Worm (Caenorhabditis elegans) whole organism, late embryonic: ENCODE measurements around the gene hrg-5.

Experiments
- T23F11.4 ChIP-seq: fragments of 200-800 bp; sonication (Bioruptor generic); optimal IDR thresholded peaks from 2 replicates; lab custom pipeline; 2018; ENCODE audit warnings: mild to moderate bottlenecking, missing genetic modification characterization, missing compliant biosample characterization
- ahr-1 ChIP-seq: sonication (generic microtip); optimal IDR thresholded peaks from 2 replicates; lab custom pipeline; 2016; ENCODE audit warnings: missing genetic modification characterization, missing compliant biosample characterization
- ceh-14 ChIP-seq: sonication (generic microtip); optimal IDR thresholded peaks from 2 replicates; lab custom pipeline; 2016; ENCODE audit warnings: missing genotype, missing genetic modification characterization, missing compliant biosample characterization
- ceh-22 ChIP-seq: sonication (generic microtip); optimal IDR thresholded peaks from 2 replicates; lab custom pipeline; 2017; ENCODE audit warnings: missing biosample characterization, missing genetic modification characterization
- ceh-34 ChIP-seq: sonication (generic microtip); optimal IDR thresholded peaks from 2 replicates; lab custom pipeline; 2016; ENCODE audit warnings: mild to moderate bottlenecking, missing genetic modification characterization, missing compliant biosample characterization
- ceh-45 ChIP-seq: fragments of 200-800 bp; sonication (Bioruptor generic); IDR thresholded peaks from 2 replicates; pipeline ENCODE4 v1.3.6; 2022; ENCODE audit warnings: missing genetic modification reagents, missing genetic modification characterization, missing compliant biosample characterization
- ceh-48 ChIP-seq: sonication (generic microtip); optimal IDR thresholded peaks from 2 replicates; lab custom pipeline; 2016; ENCODE audit warnings: missing genetic modification characterization, inconsistent platforms, missing compliant biosample characterization
- ceh-9 ChIP-seq: sonication (generic microtip); optimal IDR thresholded peaks from 2 replicates; lab custom pipeline; 2016; ENCODE audit warnings: mild to moderate bottlenecking, missing genetic modification characterization, inconsistent platforms, missing compliant biosample characterization
- dve-1 ChIP-seq: sonication (generic microtip); optimal IDR thresholded peaks from 2 replicates; lab custom pipeline; 2017; ENCODE audit warnings: antibody characterized with exemption, mild to moderate bottlenecking, missing genetic modification characterization, missing compliant biosample characterization
- elt-2 ChIP-seq: sonication (generic microtip); optimal IDR thresholded peaks from 2 replicates; lab custom pipeline; 2016; ENCODE audit warnings: missing genetic modification reagents, missing genetic modification characterization, missing compliant biosample characterization
- ets-4 ChIP-seq: sonication (generic microtip); optimal IDR thresholded peaks from 2 replicates; lab custom pipeline; 2016; ENCODE audit warnings: missing genetic modification characterization, missing compliant biosample characterization
- fax-1 ChIP-seq: sonication (generic microtip); optimal IDR thresholded peaks from 2 replicates; lab custom pipeline; 2016; ENCODE audit warnings: missing genotype, missing genetic modification characterization, missing compliant biosample characterization
- fkh-6 ChIP-seq: sonication (generic microtip); optimal IDR thresholded peaks from 2 replicates; lab custom pipeline; 2016; ENCODE audit warnings: missing genetic modification characterization, missing compliant biosample characterization
- gmeb-2 ChIP-seq: sonication (generic microtip); optimal IDR thresholded peaks from 2 replicates; lab custom pipeline; 2016; ENCODE audit warnings: missing genetic modification characterization, inconsistent platforms, missing compliant biosample characterization
- hlh-30 ChIP-seq: sonication (generic microtip); optimal IDR thresholded peaks from 2 replicates; lab custom pipeline; 2017; ENCODE audit warnings: antibody characterized with exemption, missing genetic modification characterization, missing compliant biosample characterization; ENCODE audit not compliant: insufficient read depth
- madf-2 ChIP-seq: sonication (generic microtip); optimal IDR thresholded peaks from 2 replicates; lab custom pipeline; 2017; ENCODE audit warnings: missing genetic modification characterization, missing compliant biosample characterization
- mec-3 ChIP-seq: sonication (generic microtip); optimal IDR thresholded peaks from 2 replicates; lab custom pipeline; 2016; ENCODE audit warnings: borderline replicate concordance, missing genetic modification characterization, missing compliant biosample characterization
- nfya-1 ChIP-seq: sonication (generic microtip); optimal IDR thresholded peaks from 2 replicates; lab custom pipeline; 2017; ENCODE audit warnings: missing genetic modification characterization, mild to moderate bottlenecking, missing compliant biosample characterization, antibody characterized with exemption, moderate library complexity
- nhr-11 ChIP-seq: fragments of 150-350 bp; optimal IDR thresholded peaks from 2 replicates; lab custom pipeline; 2014; ENCODE audit warnings: missing biosample characterization, missing genetic modification characterization
- nhr-232 ChIP-seq: sonication (generic microtip); optimal IDR thresholded peaks from 2 replicates; lab custom pipeline; 2016; ENCODE audit warnings: missing genetic modification characterization, missing compliant biosample characterization
- pag-3 ChIP-seq: sonication (generic microtip); optimal IDR thresholded peaks from 2 replicates; lab custom pipeline; 2016; ENCODE audit warnings: missing compliant biosample characterization, missing genetic modification characterization, borderline replicate concordance
- ref-2 ChIP-seq: sonication (generic microtip); optimal IDR thresholded peaks from 2 replicates; lab custom pipeline; 2016; ENCODE audit warnings: missing genetic modification characterization, missing compliant biosample characterization
- rnt-1 ChIP-seq: sonication (generic microtip); optimal IDR thresholded peaks from 2 replicates; lab custom pipeline; 2016; ENCODE audit warnings: missing genetic modification characterization, missing compliant biosample characterization
- sdc-2 ChIP-seq: sonication (generic microtip); optimal IDR thresholded peaks from 2 replicates; lab custom pipeline; 2016; ENCODE audit warnings: missing genotype, missing genetic modification characterization, missing compliant biosample characterization
- sox-4 ChIP-seq: sonication (generic microtip); optimal IDR thresholded peaks from 2 replicates; lab custom pipeline; 2017; ENCODE audit warnings: mild to moderate bottlenecking, missing genetic modification characterization, inconsistent platforms, missing compliant biosample characterization
- tbx-2 ChIP-seq: sonication (generic microtip); optimal IDR thresholded peaks from 2 replicates; lab custom pipeline; 2016; ENCODE audit warnings: missing genetic modification characterization, missing compliant biosample characterization
- tbx-7 ChIP-seq: sonication (generic microtip); optimal IDR thresholded peaks from 2 replicates; lab custom pipeline; 2016; ENCODE audit warnings: missing genotype, missing genetic modification characterization, missing compliant biosample characterization
- unc-3 ChIP-seq, 2 experiments: fragments of 200-800 bp in 1 of 2; sonication (Bioruptor generic) in 1 of 2; sonication (generic microtip) in 1 of 2; conservative IDR thresholded peaks in 1 of 2; optimal IDR thresholded peaks in 1 of 2; 2 replicates each; pipeline versions ENCODE4 v1.3.6 to Lab custom; 2016 to 2022; ENCODE audit warnings: missing compliant biosample characterization in 2 of 2, missing genetic modification characterization in 2 of 2, missing genetic modification reagents in 1 of 2
- unc-42 ChIP-seq: sonication (generic microtip); optimal IDR thresholded peaks from 2 replicates; lab custom pipeline; 2016; ENCODE audit warnings: missing genotype, missing genetic modification characterization, missing compliant biosample characterization
- ztf-16 ChIP-seq: sonication (generic microtip); optimal IDR thresholded peaks from 2 replicates; lab custom pipeline; 2017; ENCODE audit warnings: missing genetic modification characterization, missing compliant biosample characterization

Gene hrg-5

ce11 chrIV:11021512-11022268 lies 7.5 kb downstream of the hrg-5 start, which contains the start of gene mogs-1:
TSS of gene mogs-1 (minus strand) at chrIV:11021928.
- no peak for TF ChIP-seq ceh-22 (tag; lab: Kevin White, UChicago)
- TF ChIP-seq unc-3 (GFP tag; conservative IDR thresholded peaks at IDR 0.05; lab: Robert Waterston, UW) = no peak
- no peak for TF ChIP-seq unc-3 (tag; optimal IDR thresholded peaks at IDR 0.05; lab: Kevin White, UChicago)
- no peak for TF ChIP-seq gmeb-2 (tag; lab: Kevin White, UChicago)
- no peak for TF ChIP-seq dve-1 (tag; lab: Kevin White, UChicago)
- no peak for TF ChIP-seq ceh-9 (tag; lab: Kevin White, UChicago)
- no peak for TF ChIP-seq elt-2 (tag; lab: Kevin White, UChicago)
- TF ChIP-seq sox-4 = no peak
- no peak for TF ChIP-seq ets-4
- no peak for TF ChIP-seq ceh-34
- no peak for TF ChIP-seq nhr-232 (tag; lab: Kevin White, UChicago)

- TF ChIP-seq madf-2 = no peak
- peak; percentile 14 for TF ChIP-seq ceh-14 (tag; lab: Kevin White, UChicago)
- no peak for TF ChIP-seq fax-1 (tag; lab: Kevin White, UChicago)
- TF ChIP-seq tbx-2 (tag; lab: Kevin White, UChicago) = peak; percentile 37
- peak; percentile 82 for TF ChIP-seq unc-42 (tag; lab: Kevin White, UChicago)
- TF ChIP-seq elt-2 (tag; lab: Kevin White, UChicago) = peak; percentile 73
- TF ChIP-seq tbx-7 (tag; lab: Kevin White, UChicago) = peak; percentile 25
- TF ChIP-seq, all 69 proteins: peak for 5
Observed at ce11 chrIV:11019962-11020550, 9.2 kb downstream of the hrg-5 start, which contains the start of gene F13H10.8. TSS of gene F13H10.8 (plus strand) at chrIV:11020517.

ce11 chrIV:11015881-11016280 lies 13.3 kb downstream of the hrg-5 start, which contains the start of gene F13H10.3:
TSS of gene F13H10.3 (minus strand) at chrIV:11015953.
- TF ChIP-seq elt-2 (tag; lab: Kevin White, UChicago) (peak; percentile 25), ceh-34 (no peak)

ce11 chrIV:11011920-11012319 lies 17.3 kb downstream of the hrg-5 start, which contains the start of gene ndx-9:
TSS of gene ndx-9 (minus strand) at chrIV:11012020.
- TF ChIP-seq ceh-48 (tag; lab: Kevin White, UChicago) (no peak), hlh-30 (tag; lab: Kevin White, UChicago) (no peak), tbx-2 (tag; lab: Kevin White, UChicago) (no peak), nfya-1 (no peak), unc-42 (tag; lab: Kevin White, UChicago) (no peak), pag-3 (no peak), ztf-16 (no peak), nhr-232 (tag; lab: Kevin White, UChicago) (no peak), dve-1 (tag; lab: Kevin White, UChicago) (no peak), rnt-1 (tag; lab: Kevin White, UChicago) (no peak), fkh-6 (tag; lab: Kevin White, UChicago) (no peak), nhr-11 (no peak), T23F11.4 (GFP tag; lab: Kevin White, UChicago) (no peak), sdc-2 (tag; lab: Kevin White, UChicago) (no peak)

ce11 chrIV:11009928-11010327 lies 19.3 kb downstream of the hrg-5 start:
- TF ChIP-seq elt-2 (tag; lab: Kevin White, UChicago) (no peak), rnt-1 (tag; lab: Kevin White, UChicago) (no peak), ref-2 (no peak), ahr-1 (tag; lab: Kevin White, UChicago) (no peak), unc-42 (tag; lab: Kevin White, UChicago) (no peak), ets-4 (no peak), ceh-45 (GFP tag; lab: Robert Waterston, UW) (no peak), mec-3 (tag; lab: Kevin White, UChicago) (no peak)
- TF ChIP-seq, all 69 proteins: peak for 0
